Fruit fly (Drosophila melanogaster) whole organism, embryonic: Measurements from ENCODE around the gene CG4313.

Source experiments
- ATbp ChIP-seq: fragments of 200-800 bp; sonication (Bioruptor generic); optimal IDR thresholded peaks from 2 replicates; lab custom pipeline; 2017; ENCODE audit warnings: missing biosample characterization, mild to moderate bottlenecking, missing genetic modification characterization, missing genetic modification reagents
- Atf6 ChIP-seq: fragments of 200-800 bp; sonication (Bioruptor generic); IDR thresholded peaks from 2 replicates; pipeline ENCODE4 v1.3.6; 2022; ENCODE audit warnings: missing biosample characterization, missing genetic modification characterization
- Bteb2 ChIP-seq: fragments of 200-800 bp; sonication (Bioruptor generic); optimal IDR thresholded peaks from 2 replicates; lab custom pipeline; 2016; ENCODE audit warnings: missing biosample characterization, missing genetic modification characterization
- CG10147 ChIP-seq: fragments of 200-800 bp; sonication (Bioruptor generic); optimal IDR thresholded peaks from 2 replicates; lab custom pipeline; 2019; ENCODE audit warnings: missing biosample characterization, mild to moderate bottlenecking, missing genetic modification characterization, moderate library complexity
- CG10267 ChIP-seq: fragments of 200-800 bp; sonication (Bioruptor generic); optimal IDR thresholded peaks from 2 replicates; lab custom pipeline; 2018; ENCODE audit warnings: missing biosample characterization, mild to moderate bottlenecking, missing genetic modification characterization, moderate library complexity
- CG11504 ChIP-seq: fragments of 200-800 bp; sonication (Bioruptor generic); optimal IDR thresholded peaks from 3 replicates; lab custom pipeline; 2019; ENCODE audit warnings: missing biosample characterization, mild to moderate bottlenecking, missing genetic modification characterization, moderate library complexity
- CG11723 ChIP-seq: fragments of 200-800 bp; sonication (Bioruptor generic); optimal IDR thresholded peaks from 2 replicates; lab custom pipeline; 2017; ENCODE audit warnings: missing biosample characterization, mild to moderate bottlenecking, missing genetic modification characterization
- CG12219 ChIP-seq: fragments of 200-800 bp; sonication (Bioruptor generic); optimal IDR thresholded peaks from 3 replicates; lab custom pipeline; 2018; ENCODE audit warnings: missing biosample characterization, mild to moderate bottlenecking, missing genetic modification characterization
- CG1233 ChIP-seq: fragments of 200-800 bp; sonication (Bioruptor generic); optimal IDR thresholded peaks from 4 replicates; lab custom pipeline; 2018; ENCODE audit warnings: missing biosample characterization, mild to moderate bottlenecking, missing genetic modification characterization
- CG12391 ChIP-seq: fragments of 200-800 bp; sonication (Bioruptor generic); optimal IDR thresholded peaks from 3 replicates; lab custom pipeline; 2018; ENCODE audit warnings: missing biosample characterization, mild to moderate bottlenecking, missing genetic modification characterization, moderate library complexity
- CG15514 ChIP-seq: fragments of 200-800 bp; sonication (Bioruptor generic); optimal IDR thresholded peaks from 3 replicates; lab custom pipeline; 2017; ENCODE audit warnings: missing biosample characterization, missing genetic modification characterization, mild to moderate bottlenecking, moderate library complexity, missing genetic modification reagents
- CG15601 ChIP-seq: fragments of 200-800 bp; sonication (Bioruptor generic); optimal IDR thresholded peaks from 3 replicates; lab custom pipeline; 2019; ENCODE audit warnings: missing biosample characterization, mild to moderate bottlenecking, missing genetic modification characterization, moderate library complexity
- CG17328 ChIP-seq: fragments of 200-800 bp; sonication (Bioruptor generic); IDR thresholded peaks from 2 replicates; pipeline ENCODE4 v1.3.6; 2022; ENCODE audit warnings: missing biosample characterization, missing genetic modification characterization
- CG17612 ChIP-seq: fragments of 200-800 bp; sonication (Bioruptor generic); IDR thresholded peaks from 2 replicates; pipeline ENCODE4 v1.3.6; 2022; ENCODE audit warnings: missing biosample characterization, missing genetic modification characterization
- CG18764 ChIP-seq: fragments of 200-800 bp; sonication (Bioruptor generic); optimal IDR thresholded peaks from 3 replicates; lab custom pipeline; 2016; ENCODE audit warnings: missing biosample characterization, missing genetic modification characterization
- CG2202 ChIP-seq: fragments of 200-800 bp; sonication (Bioruptor generic); optimal IDR thresholded peaks from 2 replicates; lab custom pipeline; 2018; ENCODE audit warnings: missing biosample characterization, mild to moderate bottlenecking, missing genetic modification characterization
- CG2678 ChIP-seq: fragments of 200-800 bp; sonication (Bioruptor generic); optimal IDR thresholded peaks from 3 replicates; lab custom pipeline; 2019; ENCODE audit warnings: missing biosample characterization, mild to moderate bottlenecking, missing genetic modification characterization, moderate library complexity
- CG33557 ChIP-seq: fragments of 200-800 bp; sonication (Bioruptor generic); optimal IDR thresholded peaks from 2 replicates; lab custom pipeline; 2019; ENCODE audit warnings: missing biosample characterization, mild to moderate bottlenecking, missing genetic modification characterization, moderate library complexity
- CG34376 ChIP-seq: fragments of 200-800 bp; sonication (Bioruptor generic); optimal IDR thresholded peaks from 2 replicates; lab custom pipeline; 2018; ENCODE audit warnings: missing biosample characterization, mild to moderate bottlenecking, missing genetic modification characterization
- CG6254 ChIP-seq: fragments of 200-800 bp; sonication (Bioruptor generic); optimal IDR thresholded peaks from 3 replicates; lab custom pipeline; 2017; ENCODE audit warnings: mild to moderate bottlenecking, missing biosample characterization, missing genetic modification reagents, missing genetic modification characterization
- CG7928 ChIP-seq: fragments of 200-800 bp; sonication (Bioruptor generic); optimal IDR thresholded peaks from 2 replicates; lab custom pipeline; 2017; ENCODE audit warnings: missing biosample characterization, mild to moderate bottlenecking, missing genetic modification characterization
- CG8944 ChIP-seq: fragments of 200-800 bp; sonication (Bioruptor generic); optimal IDR thresholded peaks from 3 replicates; lab custom pipeline; 2016; ENCODE audit warnings: missing biosample characterization, missing genetic modification characterization
- CG9876 ChIP-seq: fragments of 200-800 bp; sonication (Bioruptor generic); optimal IDR thresholded peaks from 2 replicates; lab custom pipeline; 2016; ENCODE audit warnings: missing biosample characterization, missing genetic modification characterization
- CrebB ChIP-seq: fragments of 200-800 bp; sonication (Bioruptor generic); optimal IDR thresholded peaks from 3 replicates; lab custom pipeline; 2018; ENCODE audit warnings: missing biosample characterization, mild to moderate bottlenecking, missing genetic modification characterization
- Deaf1 ChIP-seq: fragments of 200-800 bp; optimal IDR thresholded peaks from 3 replicates; lab custom pipeline; 2019; ENCODE audit warnings: missing biosample characterization, mild to moderate bottlenecking, missing genetic modification characterization, moderate library complexity
- E2f2 ChIP-seq: fragments of 200-800 bp; sonication (Bioruptor generic); IDR thresholded peaks from 2 replicates; pipeline ENCODE4 v1.3.6; 2022; ENCODE audit warnings: missing biosample characterization, missing genetic modification characterization
- H15 ChIP-seq: fragments of 200-800 bp; sonication (Bioruptor generic); IDR thresholded peaks from 3 replicates; pipeline ENCODE4 v1.3.6; 2022; ENCODE audit warnings: missing biosample characterization, missing genetic modification characterization
- Hr78 ChIP-seq, 2 experiments: fragments of 200-800 bp in 1 of 2; fragments of >200 bp in 1 of 2; sonication (Bioruptor generic) in 1 of 2; optimal IDR thresholded peaks; 2 replicates each; lab custom pipeline; 2017 to 2019; ENCODE audit warnings: missing biosample characterization in 2 of 2, missing genetic modification characterization in 2 of 2, mild to moderate bottlenecking in 1 of 2, moderate library complexity in 1 of 2
- Jarid2 ChIP-seq: fragments of 200-800 bp; sonication (Bioruptor generic); optimal IDR thresholded peaks from 3 replicates; lab custom pipeline; 2017; ENCODE audit warnings: mild to moderate bottlenecking, missing biosample characterization, missing genetic modification reagents, missing genetic modification characterization
- Ravus ChIP-seq: fragments of 200-800 bp; sonication (Bioruptor generic); IDR thresholded peaks from 2 replicates; pipeline ENCODE4 v1.3.6; 2022; ENCODE audit warnings: missing biosample characterization, missing genetic modification characterization
- Six4 ChIP-seq: fragments of 200-800 bp; sonication (Bioruptor generic); optimal IDR thresholded peaks from 2 replicates; lab custom pipeline; 2016; ENCODE audit warnings: missing biosample characterization, missing genetic modification characterization
- Sox102F ChIP-seq: fragments of 200-800 bp; sonication (Bioruptor generic); optimal IDR thresholded peaks from 2 replicates; lab custom pipeline; 2018; ENCODE audit warnings: missing biosample characterization, mild to moderate bottlenecking, missing genetic modification characterization, moderate library complexity
- Spps ChIP-seq: fragments of 200-800 bp; sonication (Bioruptor generic); optimal IDR thresholded peaks from 2 replicates; lab custom pipeline; 2018; ENCODE audit warnings: missing biosample characterization, mild to moderate bottlenecking, missing genetic modification characterization
- ap ChIP-seq: fragments of 200-800 bp; sonication (Bioruptor generic); IDR thresholded peaks from 2 replicates; pipeline ENCODE4 v1.3.6; 2022; ENCODE audit warnings: missing biosample characterization, missing genetic modification characterization
- dmrt11E ChIP-seq: fragments of 200-800 bp; sonication (Bioruptor generic); optimal IDR thresholded peaks from 3 replicates; lab custom pipeline; 2018; ENCODE audit warnings: missing biosample characterization, mild to moderate bottlenecking, missing genetic modification characterization, moderate library complexity
- ewg ChIP-seq: fragments of 200-800 bp; sonication (Bioruptor generic); optimal IDR thresholded peaks from 3 replicates; lab custom pipeline; 2017; ENCODE audit warnings: mild to moderate bottlenecking, missing biosample characterization, missing genetic modification reagents, missing genetic modification characterization
- gcm ChIP-seq: fragments of 200-800 bp; sonication (Bioruptor generic); optimal IDR thresholded peaks from 2 replicates; lab custom pipeline; 2019; ENCODE audit warnings: missing biosample characterization, mild to moderate bottlenecking, missing genetic modification characterization, moderate library complexity
- grau ChIP-seq: fragments of 200-800 bp; optimal IDR thresholded peaks from 3 replicates; lab custom pipeline; 2019; ENCODE audit warnings: missing biosample characterization, mild to moderate bottlenecking, missing genetic modification characterization, moderate library complexity
- jing ChIP-seq: fragments of 200-800 bp; sonication (Bioruptor generic); optimal IDR thresholded peaks from 2 replicates; lab custom pipeline; 2018; ENCODE audit warnings: missing biosample characterization, mild to moderate bottlenecking, missing genetic modification characterization
- kah ChIP-seq: fragments of 200-800 bp; sonication (Bioruptor generic); optimal IDR thresholded peaks from 2 replicates; lab custom pipeline; 2018; ENCODE audit warnings: missing biosample characterization, mild to moderate bottlenecking, missing genetic modification characterization
- lilli ChIP-seq: fragments of 200-800 bp; sonication (Bioruptor generic); optimal IDR thresholded peaks from 3 replicates; lab custom pipeline; 2016; ENCODE audit warnings: missing biosample characterization, missing genetic modification characterization
- lmd ChIP-seq: fragments of 200-800 bp; sonication (Bioruptor generic); IDR thresholded peaks from 2 replicates; pipeline ENCODE4 v1.3.6; 2022; ENCODE audit warnings: missing biosample characterization, missing genetic modification characterization
- mld ChIP-seq: fragments of 200-800 bp; sonication (Bioruptor generic); IDR thresholded peaks from 3 replicates; pipeline ENCODE4 v1.3.6; 2022; ENCODE audit warnings: missing biosample characterization, missing genetic modification characterization; ENCODE audit not compliant: partially characterized antibody
- nerfin-1 ChIP-seq: fragments of 200-800 bp; sonication (Bioruptor generic); optimal IDR thresholded peaks from 3 replicates; lab custom pipeline; 2019; ENCODE audit warnings: missing biosample characterization, mild to moderate bottlenecking, missing genetic modification characterization, moderate library complexity
- nom ChIP-seq: fragments of 200-800 bp; sonication (Bioruptor generic); optimal IDR thresholded peaks from 2 replicates; lab custom pipeline; 2017; ENCODE audit warnings: missing biosample characterization, missing genetic modification characterization, mild to moderate bottlenecking, moderate library complexity, missing genetic modification reagents
- ranshi ChIP-seq: fragments of 200-800 bp; sonication (Bioruptor generic); IDR thresholded peaks from 2 replicates; pipeline ENCODE4 v1.3.6; 2022; ENCODE audit warnings: missing biosample characterization, missing genetic modification characterization
- slbo ChIP-seq: fragments of 200-800 bp; sonication (Bioruptor generic); IDR thresholded peaks from 2 replicates; pipeline ENCODE4 v1.3.6; 2022; ENCODE audit warnings: missing biosample characterization, missing genetic modification characterization
- sug ChIP-seq: fragments of 200-800 bp; optimal IDR thresholded peaks from 2 replicates; lab custom pipeline; 2019; ENCODE audit warnings: missing biosample characterization, mild to moderate bottlenecking, missing genetic modification characterization, moderate library complexity
- tin ChIP-seq: fragments of 200-800 bp; sonication (Bioruptor generic); optimal IDR thresholded peaks from 3 replicates; lab custom pipeline; 2016; ENCODE audit warnings: missing biosample characterization, missing genetic modification characterization
- tup ChIP-seq: fragments of 200-800 bp; sonication (Bioruptor generic); optimal IDR thresholded peaks from 2 replicates; lab custom pipeline; 2016; ENCODE audit warnings: missing biosample characterization, mild to moderate bottlenecking, missing genetic modification characterization, moderate library complexity
- wor ChIP-seq: fragments of 200-800 bp; sonication (Bioruptor generic); IDR thresholded peaks from 2 replicates; pipeline ENCODE4 v1.3.6; 2022; ENCODE audit warnings: missing biosample characterization, missing genetic modification characterization
- zen2 ChIP-seq: fragments of 200-800 bp; sonication (Bioruptor generic); IDR thresholded peaks from 3 replicates; pipeline ENCODE4 v1.3.6; 2022; ENCODE audit warnings: missing biosample characterization, missing genetic modification characterization; ENCODE audit not compliant: partially characterized antibody
- zfh1 ChIP-seq: fragments of 200-800 bp; sonication (Bioruptor generic); IDR thresholded peaks from 3 replicates; pipeline ENCODE4 v1.3.6; 2022; ENCODE audit warnings: missing biosample characterization, missing genetic modification characterization

Gene CG4313

dm6 chrX:2061119-2061518 is 19.5 kb downstream of the CG4313 start (continued):
- TF ChIP-seq CG2678 (tag; lab: Kevin White, UChicago) (peak; percentile 65), E2f2 (GFP tag; lab: Robert Waterston, UW) (no peak), Bteb2 (no peak), CG17328 (GFP tag; lab: Robert Waterston, UW) (0 out of 2 replicates have a peak, but pooled peaks have one; percentile 15), mld (GFP tag; lab: Robert Waterston, UW) (no peak), ranshi (GFP tag; lab: Robert Waterston, UW) (peak; percentile 50), nom (peak; percentile 27), lmd (GFP tag; lab: Robert Waterston, UW) (0 out of 2 replicates have a peak, but pooled peaks have one; percentile 18), wor (GFP tag; lab: Robert Waterston, UW) (no peak), CG18764 (GFP tag; lab: Kevin White, UChicago) (no peak), CG11504 (no peak), CG12219 (GFP tag; lab: Kevin White, UChicago) (peak; percentile 49), Deaf1 (peak; percentile 66), CG10267 (tag; lab: Kevin White, UChicago) (peak; percentile 40), Jarid2 (GFP tag; lab: Kevin White, UChicago) (peak; percentile 17), Ravus (no peak), kah (peak; percentile 36), CrebB (tag; lab: Kevin White, UChicago) (peak; percentile 35), CG12391 (tag; lab: Kevin White, UChicago) (peak; percentile 52), CG17612 (GFP tag; lab: Robert Waterston, UW) (no peak), CG10147 (GFP tag; lab: Kevin White, UChicago) (peak; percentile 19), nerfin-1 (tag; lab: Kevin White, UChicago) (peak; percentile 66), zen2 (no peak), Hr78 (GFP tag; optimal IDR thresholded peaks at IDR 0.05; lab: Kevin White, UChicago) (peak in 1 of 2 experiments; percentile 18), sug (tag; lab: Kevin White, UChicago) (peak; percentile 50), Sox102F (GFP tag; lab: Kevin White, UChicago) (peak; percentile 20), grau (peak; percentile 42), ATbp (peak; percentile 44), Atf6 (0 out of 2 replicates have a peak, but pooled peaks have one; percentile 24), CG15514 (GFP tag; lab: Kevin White, UChicago) (peak; percentile 3), Six4 (peak; percentile 2), tup (no peak), CG9876 (GFP tag; lab: Kevin White, UChicago) (no peak), zfh1 (peak; percentile 39; the same call in 1 of the 3 replicates), CG7928 (GFP tag; lab: Kevin White, UChicago) (no peak), tin (GFP tag; lab: Kevin White, UChicago) (no peak), jing (GFP tag; lab: Kevin White, UChicago) (no peak), CG11723 (peak; percentile 18), CG1233 (GFP tag; lab: Kevin White, UChicago) (peak; percentile 66)

DNA sequence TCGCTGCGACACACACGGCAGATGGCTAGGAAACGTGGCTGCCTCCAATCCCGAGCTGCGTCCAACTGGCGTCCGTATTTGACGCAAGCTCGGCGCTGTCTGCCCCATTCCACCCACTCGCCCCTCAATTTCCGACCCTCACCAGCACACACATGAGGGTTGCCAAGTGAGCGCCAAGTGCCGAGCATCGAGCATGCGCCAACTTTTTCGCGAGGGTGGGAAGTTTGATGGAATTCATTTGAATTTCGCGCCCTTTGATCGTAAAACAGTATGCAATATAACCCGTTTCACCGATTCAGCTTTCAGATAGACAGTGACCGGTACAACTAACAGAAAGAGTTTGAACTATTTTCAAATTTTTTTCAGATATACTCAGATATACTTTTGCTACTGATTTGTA is 20.2 kb downstream of the CG4313 start, which contains the start of gene Sik2:
Gene Sik2, minus strand, starts transcription at position 67 of the 400 bp plus-strand sequence.
- TF ChIP-seq gcm (GFP tag; lab: Kevin White, UChicago) (no peak), dmrt11E (tag; lab: Kevin White, UChicago) (no peak), ap (GFP tag; lab: Robert Waterston, UW) (no peak), CG15601 (no peak), CG8944 (no peak), CG33557 (no peak), Spps (tag; lab: Kevin White, UChicago) (no peak), CG2202 (tag; lab: Kevin White, UChicago) (no peak), ewg (GFP tag; lab: Kevin White, UChicago) (peak; percentile 88), lilli (GFP tag; lab: Kevin White, UChicago) (no peak), H15 (GFP tag; lab: Robert Waterston, UW) (no peak), slbo (GFP tag; lab: Robert Waterston, UW) (no peak), CG6254 (GFP tag; lab: Kevin White, UChicago) (no peak), CG34376 (GFP tag; lab: Kevin White, UChicago) (no peak)
